Worm (Caenorhabditis elegans) whole organism, L4 larva: ENCODE data around the gene srm-6.

ENCODE experiments used
- R02D3.7 ChIP-seq: fragments of 150-350 bp; sonication (generic microtip); optimal IDR thresholded peaks from 3 replicates; lab custom pipeline; 2014; ENCODE audit warnings: missing biosample characterization, missing genetic modification characterization
- aly-2 ChIP-seq: sonication (generic microtip); optimal IDR thresholded peaks from 2 replicates; lab custom pipeline; 2018; ENCODE audit warnings: missing biosample characterization, missing genetic modification characterization
- lin-39 ChIP-seq: fragments of 150-350 bp; optimal IDR thresholded peaks from 2 replicates; lab custom pipeline; 2014; ENCODE audit warnings: missing biosample characterization, missing genetic modification reagents, missing genetic modification characterization
- nhr-237 ChIP-seq: sonication (generic microtip); optimal IDR thresholded peaks from 2 replicates; lab custom pipeline; 2017; ENCODE audit warnings: missing biosample characterization, missing genetic modification characterization
- spr-1 ChIP-seq: sonication (generic microtip); optimal IDR thresholded peaks from 2 replicates; lab custom pipeline; 2016; ENCODE audit warnings: mild to moderate bottlenecking, missing genetic modification characterization, missing compliant biosample characterization
- unc-39 ChIP-seq: sonication (generic microtip); optimal IDR thresholded peaks from 2 replicates; lab custom pipeline; 2017; ENCODE audit warnings: missing biosample characterization, missing genetic modification characterization
- zag-1 ChIP-seq: fragments of 150-350 bp; optimal IDR thresholded peaks from 2 replicates; lab custom pipeline; 2014; ENCODE audit warnings: missing biosample characterization, missing genetic modification characterization
- ztf-11 ChIP-seq: fragments of 150-350 bp; optimal IDR thresholded peaks from 2 replicates; lab custom pipeline; 2014; ENCODE audit warnings: missing biosample characterization, missing genetic modification characterization

DNA sequence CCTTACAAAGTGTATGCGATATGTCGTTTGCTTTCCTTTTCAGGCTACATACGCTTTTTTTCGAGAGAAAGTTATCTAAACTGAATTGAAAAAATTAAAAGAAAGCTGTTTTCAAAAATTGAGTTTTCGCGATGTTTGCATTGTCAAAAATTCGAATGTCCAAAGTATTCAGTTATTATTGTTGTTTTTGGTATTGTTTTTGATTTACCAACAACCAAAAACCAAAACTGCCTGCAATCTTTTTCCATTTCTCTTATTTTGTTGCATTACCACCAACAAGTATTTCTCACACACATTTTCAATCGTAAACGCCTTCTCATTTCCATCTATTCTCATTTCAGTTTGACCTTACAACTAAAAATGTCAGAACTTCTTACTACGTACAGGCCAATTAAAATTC lies 7.9 kb upstream of the srm-6 start, which contains the start of gene pepm-1:
- TF ChIP-seq R02D3.7 (tag; lab: Kevin White, UChicago) (no peak), spr-1 (tag; lab: Kevin White, UChicago) (no peak), unc-39 (no peak), ztf-11 (tag; lab: Kevin White, UChicago) (no peak), zag-1 (tag; lab: Kevin White, UChicago) (no peak), nhr-237 (tag; lab: Kevin White, UChicago) (no peak), aly-2 (tag; lab: Kevin White, UChicago) (no peak), lin-39 (tag; lab: Kevin White, UChicago) (no peak)
